Worm (Caenorhabditis elegans) whole organism, mixed stage, embryonic: Measurements from ENCODE around the gene F44E5.15.

Experiments
- nhr-237 ChIP-seq: fragments of 150-350 bp; optimal IDR thresholded peaks from 2 replicates; lab custom pipeline; 2014; ENCODE audit warnings: missing biosample characterization, missing genetic modification characterization
- snpc-4 ChIP-seq: fragments of 150-350 bp; optimal IDR thresholded peaks from 2 replicates; lab custom pipeline; 2014; ENCODE audit warnings: missing biosample characterization, missing genetic modification characterization
- sptf-1 ChIP-seq: sonication (generic microtip); optimal IDR thresholded peaks from 2 replicates; lab custom pipeline; 2017; ENCODE audit warnings: mild to moderate bottlenecking, missing genetic modification characterization, moderate library complexity, missing compliant biosample characterization

DNA sequence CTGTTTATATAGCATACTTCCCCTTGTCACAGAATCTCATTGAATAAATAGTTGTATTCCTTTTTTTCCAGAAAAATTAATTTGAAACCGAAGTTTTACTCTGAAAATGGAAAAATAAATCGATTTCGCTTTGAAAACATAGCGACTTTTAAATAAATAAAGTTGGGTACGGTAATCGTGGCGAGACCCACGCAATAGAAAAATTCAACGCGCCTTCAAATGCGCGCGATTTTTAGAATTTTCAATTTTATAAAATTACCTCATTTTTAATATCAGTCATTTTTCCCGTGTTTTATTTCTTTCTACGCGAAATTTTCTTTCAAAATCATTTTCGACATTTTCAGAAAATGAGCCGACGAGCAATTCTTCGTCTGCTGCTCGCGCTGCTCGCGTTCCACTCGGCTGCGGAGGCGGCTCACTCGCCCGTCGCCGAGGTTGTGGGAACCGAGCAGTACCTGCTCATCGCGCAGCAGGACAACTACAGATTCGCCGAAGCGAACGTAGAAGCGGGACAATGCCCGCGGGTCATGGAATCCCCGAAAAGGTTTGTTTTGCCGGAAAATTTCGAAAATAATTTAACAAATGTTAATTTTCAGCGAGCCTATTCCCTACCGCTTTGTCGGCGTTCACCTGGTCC, 45.9 kb upstream of the F44E5.15 start, which contains the start of gene F13D12.5:
- TF ChIP-seq sptf-1 (no peak), snpc-4 (tag; lab: Kevin White, UChicago) (no peak), nhr-237 (tag; lab: Kevin White, UChicago) (no peak)
